Worm (Caenorhabditis elegans) whole organism, dauer: ENCODE measurements around the gene nsph-4.1.
"Not testable (repeated sequence)": the region's sequence is repeated elsewhere in the genome, so short reads cannot be mapped to it uniquely, and the experiment has no call there.

Experiments
- unc-62 ChIP-seq: sonication (generic microtip); optimal IDR thresholded peaks from 2 replicates; lab custom pipeline; 2017; ENCODE audit warnings: missing biosample characterization, missing genetic modification reagents, missing genetic modification characterization

nsph-4.1 gene

DNA sequence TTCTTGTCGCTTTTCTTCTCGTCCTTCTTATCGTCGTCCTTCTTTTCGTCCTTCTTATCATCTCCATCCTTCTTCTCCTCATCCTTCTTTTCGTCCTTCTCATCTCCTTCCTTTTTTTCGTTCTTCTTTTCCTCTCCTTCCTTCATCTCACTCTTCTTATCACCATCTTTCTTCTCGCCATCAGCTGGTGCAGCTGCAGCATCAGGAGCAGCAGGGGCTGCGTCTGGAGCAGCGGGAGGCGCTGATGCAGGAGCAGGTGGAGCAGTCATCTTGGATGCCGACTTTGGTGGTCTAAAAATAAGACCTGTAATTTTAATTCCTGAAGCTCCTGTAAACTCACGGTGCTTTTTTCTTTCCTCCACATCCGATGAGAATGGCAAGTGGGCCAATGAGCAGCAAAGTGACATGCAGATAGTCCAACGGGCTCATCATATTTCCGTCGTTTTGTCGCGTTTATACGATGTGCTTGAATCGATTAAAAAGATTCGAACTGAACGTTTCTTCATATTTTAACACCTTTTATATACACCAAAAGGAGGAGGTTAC is 1.3 kb upstream of the nsph-4.1 start, which contains the start of gene cylc-1:
Gene cylc-1 (minus strand): TSS at position 496 of the 546 bp plus-strand sequence.
- not testable (repeated sequence) for TF ChIP-seq unc-62 (GFP tag; lab: Kevin White, UChicago)

DNA sequence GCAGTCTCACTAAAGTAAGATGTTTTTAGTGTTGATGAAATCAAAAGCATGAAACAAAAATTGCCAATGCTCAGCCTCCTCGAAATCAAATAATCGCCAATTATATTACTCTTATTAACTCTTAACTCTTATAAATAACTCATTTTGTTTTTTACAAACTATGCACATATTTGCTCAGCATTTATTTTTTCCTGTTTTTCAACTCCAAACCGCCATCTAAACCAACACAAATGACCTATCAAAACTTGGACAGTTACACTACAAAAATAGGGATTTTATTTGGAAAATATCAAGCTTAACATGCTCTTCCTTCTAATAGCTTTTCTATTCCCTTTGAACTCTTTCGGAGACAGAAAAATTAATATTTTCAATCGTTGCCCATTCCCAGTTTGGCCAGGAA is 2.0 kb downstream of the nsph-4.1 start, which contains the start of gene thn-6:
Gene thn-6 (plus strand): TSS at position 301 of the 400 bp plus-strand sequence.
- TF ChIP-seq unc-62 (GFP tag; lab: Kevin White, UChicago): no peak

DNA sequence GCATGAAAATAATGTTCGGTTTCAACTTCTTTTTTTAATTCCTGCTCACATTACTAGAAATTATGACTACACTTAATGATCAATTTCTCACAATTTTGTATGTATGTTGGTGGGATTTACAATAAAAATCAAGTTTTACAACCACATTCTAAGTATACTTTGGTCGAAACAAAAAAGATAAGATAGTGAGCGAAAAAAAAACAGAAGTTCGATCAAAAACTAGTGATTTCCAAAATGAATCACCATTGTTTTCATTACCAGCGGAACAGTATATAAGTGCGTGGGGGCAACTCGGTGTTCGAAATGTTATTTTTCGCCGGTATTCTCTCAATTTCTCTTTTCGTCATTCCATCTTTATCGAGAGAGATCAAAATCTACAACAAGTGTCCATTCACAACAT is 3.9 kb downstream of the nsph-4.1 start, which contains the start of gene thn-5:
Gene thn-5 (plus strand): TSS at position 301 of the 400 bp plus-strand sequence.
- TF ChIP-seq unc-62 (GFP tag; lab: Kevin White, UChicago): no peak

DNA sequence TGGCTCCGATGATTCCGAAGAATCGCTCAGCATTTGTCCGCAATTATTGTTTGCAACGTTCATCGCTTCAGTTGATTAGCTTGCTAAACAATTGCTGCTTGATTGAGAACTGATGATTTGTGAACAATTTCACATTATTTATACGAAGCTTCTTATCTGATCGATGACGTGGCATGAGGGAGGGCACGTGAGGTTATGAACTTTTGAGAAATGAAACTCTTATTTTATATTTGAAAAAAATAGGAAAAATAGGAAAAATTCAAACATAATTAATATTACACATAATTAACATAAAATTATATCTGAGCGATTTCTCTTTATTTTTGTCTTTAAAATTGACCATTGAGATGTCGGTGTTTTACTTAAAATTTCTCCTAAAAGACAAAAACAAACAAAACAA is 28.0 kb downstream of the nsph-4.1 start, which contains the start of gene F36H12.10:
Gene F36H12.10 (minus strand): TSS at position 101 of the 400 bp plus-strand sequence.
- TF ChIP-seq unc-62 (GFP tag; lab: Kevin White, UChicago): not testable (repeated sequence)

DNA sequence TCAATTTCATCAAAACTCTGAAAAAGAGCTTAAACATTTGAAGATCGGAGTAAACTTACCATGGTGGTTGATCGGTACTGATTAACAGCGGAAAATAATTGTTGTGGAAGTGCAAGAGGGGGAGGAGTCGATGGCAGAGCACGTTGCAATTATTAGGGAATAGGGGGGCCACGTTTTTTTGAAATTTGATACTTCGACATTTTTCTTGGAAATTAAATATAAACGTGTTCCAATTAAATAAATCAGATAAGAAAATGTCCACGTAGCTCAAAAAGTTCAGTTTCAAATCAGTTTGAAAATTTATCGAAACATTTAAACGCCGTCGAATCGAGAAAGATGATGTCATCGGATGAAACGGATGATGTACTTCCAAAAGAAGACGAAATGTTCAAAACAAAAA is 30.1 kb downstream of the nsph-4.1 start, which contains the start of gene F36H12.9:
Gene F36H12.9 (plus strand): TSS at position 301 of the 400 bp plus-strand sequence.
- not testable (repeated sequence) for TF ChIP-seq unc-62 (GFP tag; lab: Kevin White, UChicago)

DNA sequence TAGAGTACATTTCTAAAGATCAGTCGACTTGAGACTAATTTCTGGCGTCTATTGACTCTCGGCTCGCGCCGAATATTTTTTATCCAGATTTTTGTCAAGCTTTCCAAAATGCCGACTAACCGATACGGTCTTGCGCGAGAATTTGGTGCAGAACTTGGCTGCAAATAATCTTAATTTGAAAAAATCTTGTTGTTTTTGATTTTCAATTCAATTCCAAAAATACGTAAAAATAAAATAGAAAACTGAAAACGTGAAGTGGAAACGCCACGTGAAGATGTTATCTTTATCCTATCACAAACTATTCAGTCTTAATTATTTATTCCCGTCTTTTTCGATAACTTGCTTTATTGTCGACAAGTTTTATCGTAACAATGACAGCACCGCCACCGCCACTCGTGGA is 31.7 kb downstream of the nsph-4.1 start, which contains the start of gene ttbk-2.1:
Gene ttbk-2.1 (plus strand): TSS at position 301 of the 400 bp plus-strand sequence.
- not testable (repeated sequence) for TF ChIP-seq unc-62 (GFP tag; lab: Kevin White, UChicago)

DNA sequence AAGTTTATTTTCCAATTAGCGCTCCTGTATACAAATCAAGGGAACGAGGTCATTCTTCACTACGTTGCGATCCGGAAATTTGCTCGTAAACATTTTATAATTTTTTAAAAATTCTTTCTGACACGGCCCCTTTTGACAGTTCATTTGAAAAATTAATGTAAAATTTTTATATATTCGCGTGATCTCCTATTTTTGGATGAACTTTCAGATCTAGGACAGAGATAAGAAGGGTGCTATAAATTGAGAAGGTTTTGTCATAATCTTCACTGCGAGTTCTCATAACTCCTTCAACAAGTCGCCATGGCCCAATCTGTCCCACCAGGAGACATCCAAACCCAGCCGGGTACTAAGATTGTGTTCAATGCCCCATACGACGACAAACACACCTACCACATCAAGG is 33.6 kb downstream of the nsph-4.1 start, which contains the start of gene msp-19:
Gene msp-19 (plus strand): TSS at position 301 of the 400 bp plus-strand sequence.
- not testable (repeated sequence) for TF ChIP-seq unc-62 (GFP tag; lab: Kevin White, UChicago)

DNA sequence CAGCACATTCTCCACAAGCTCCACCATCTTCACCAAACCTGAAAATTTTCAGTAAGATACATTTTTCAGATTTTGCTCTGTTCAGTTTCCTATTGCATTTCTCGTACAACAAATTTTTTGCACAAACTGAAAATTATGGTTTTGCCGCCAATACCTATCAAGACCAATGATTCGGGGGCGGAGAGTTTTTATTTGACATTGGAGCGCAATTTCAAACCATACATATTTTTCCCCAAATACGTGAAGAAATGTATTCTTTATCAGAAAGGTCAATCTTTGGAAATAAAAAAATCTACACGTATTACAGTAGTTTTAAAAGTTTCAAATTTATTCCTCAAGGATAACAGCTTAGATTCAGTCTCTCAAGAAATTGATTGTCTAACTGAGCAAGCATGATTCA is 39.8 kb downstream of the nsph-4.1 start, which contains the start of gene F36H12.5:
Gene F36H12.5 (plus strand): TSS at position 301 of the 400 bp plus-strand sequence.
- no peak for TF ChIP-seq unc-62 (GFP tag; lab: Kevin White, UChicago)

DNA sequence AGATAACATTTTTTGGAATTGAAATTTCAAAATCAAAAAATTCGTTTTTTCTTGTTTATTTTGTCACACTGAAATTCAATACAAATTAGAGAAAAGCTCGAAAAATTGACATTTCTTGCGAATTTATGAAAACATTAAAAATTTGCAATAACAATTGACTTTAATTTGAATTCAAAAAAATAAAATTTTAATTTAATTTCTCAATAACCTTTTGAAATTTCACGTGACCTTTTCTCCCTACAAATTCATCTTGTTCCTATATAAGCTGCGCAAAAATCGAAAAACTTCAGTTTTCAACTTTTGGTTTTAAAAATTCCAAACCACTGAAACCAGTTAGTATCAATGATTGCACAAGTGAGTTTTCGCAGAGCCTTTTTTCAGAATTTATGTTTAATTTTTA is 42.2 kb downstream of the nsph-4.1 start, which contains the start of gene F36H12.4:
Gene F36H12.4 (plus strand): TSS at position 301 of the 400 bp plus-strand sequence.
- TF ChIP-seq unc-62 (GFP tag; lab: Kevin White, UChicago): no peak

DNA sequence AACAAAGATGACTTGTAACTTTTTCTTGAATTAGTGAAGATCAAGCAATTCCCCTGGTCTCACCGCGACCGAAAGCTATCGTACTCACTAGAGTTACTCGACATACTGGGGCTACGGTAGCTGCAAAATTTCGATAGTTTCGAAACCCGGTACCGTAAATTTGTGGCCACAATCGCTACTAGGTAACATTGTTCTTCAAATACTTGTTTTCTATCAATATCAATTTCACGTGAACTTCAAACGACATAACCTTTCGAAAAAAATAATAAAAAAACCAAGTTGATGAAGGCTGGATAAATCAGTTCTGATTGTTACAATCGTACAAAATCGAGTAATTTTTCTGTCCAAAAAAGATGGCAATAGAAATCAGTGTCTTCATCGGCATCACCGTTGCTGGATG is 45.9 kb downstream of the nsph-4.1 start, which contains the start of gene F36H12.3:
Gene F36H12.3 (plus strand): TSS at position 301 of the 400 bp plus-strand sequence.
- no peak for TF ChIP-seq unc-62 (GFP tag; lab: Kevin White, UChicago)

DNA sequence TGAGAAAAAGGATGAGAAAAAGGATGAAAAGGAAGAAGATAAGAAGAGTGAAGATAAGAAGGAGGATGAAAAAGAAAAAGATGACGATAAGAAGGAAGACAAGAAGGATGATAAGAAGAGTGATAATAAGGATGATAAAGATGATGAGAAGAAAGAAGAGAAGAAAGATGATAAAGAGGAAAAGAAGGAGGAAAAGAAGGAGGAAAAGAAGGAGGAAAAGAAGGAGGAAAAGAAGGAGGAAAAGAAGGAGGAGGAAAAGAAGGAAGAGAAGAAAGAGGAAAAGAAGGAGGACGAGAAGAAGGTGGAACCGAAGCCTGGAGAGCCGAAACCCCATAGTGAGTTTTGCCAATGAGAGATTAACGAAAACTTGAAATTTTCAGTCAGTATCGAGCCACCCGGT is 46.7 kb downstream of the nsph-4.1 start:
- no peak for TF ChIP-seq unc-62 (GFP tag; lab: Kevin White, UChicago)

DNA sequence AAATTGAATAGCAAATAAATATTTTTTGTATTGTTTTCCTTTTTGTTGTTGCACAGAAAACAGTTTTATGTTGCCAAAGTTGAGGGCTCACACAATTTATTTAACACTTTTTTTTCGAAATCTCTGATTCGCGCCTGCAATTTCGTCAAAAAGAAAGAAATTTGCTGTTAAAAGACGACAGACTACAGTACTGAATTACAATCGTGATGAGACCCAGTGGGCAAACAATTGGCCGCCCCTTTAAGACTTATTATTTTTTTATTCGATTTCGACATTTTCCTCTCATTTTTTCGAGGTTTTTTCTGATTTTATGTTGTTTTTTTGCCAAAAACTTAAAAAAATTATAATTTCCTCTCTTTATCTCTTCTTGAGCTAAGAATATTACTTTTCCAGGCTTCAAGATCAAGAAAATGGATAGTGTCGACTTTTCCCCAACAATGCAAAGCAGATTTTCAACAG is 47.5 kb downstream of the nsph-4.1 start, which contains the start of gene slfl-4:
Gene slfl-4 (plus strand): TSS at position 409 of the 459 bp plus-strand sequence.
- TF ChIP-seq unc-62 (GFP tag; lab: Kevin White, UChicago): no peak

DNA sequence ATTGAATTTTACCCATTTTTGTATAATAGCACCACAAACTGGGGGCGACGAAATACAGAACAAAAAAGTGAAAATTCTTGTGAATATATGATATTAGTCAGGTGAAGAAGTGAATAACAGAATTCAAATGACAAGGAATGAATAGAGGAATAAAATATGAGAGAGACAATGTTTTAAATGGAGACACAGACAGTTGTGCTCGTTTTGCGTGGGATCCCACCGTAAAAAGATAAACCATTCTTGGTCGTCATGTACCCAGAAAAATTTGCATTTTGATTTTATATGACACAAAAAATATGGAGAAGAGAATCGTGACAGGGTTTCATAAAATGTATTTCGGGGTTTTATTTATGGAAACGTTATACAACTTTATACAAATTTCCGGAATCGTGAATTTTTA is 51.1 kb downstream of the nsph-4.1 start, which contains the start of gene F36H12.17:
Gene F36H12.17 (minus strand): TSS at position 101 of the 400 bp plus-strand sequence.
- no peak for TF ChIP-seq unc-62 (GFP tag; lab: Kevin White, UChicago)
